Worm (Caenorhabditis elegans): ENCODE data around the gene ubl-1.

ubl-1 gene

ce11 chrIII:3065876-3066509 lies 2.1 kb upstream of the ubl-1 start (continued):
- TF ChIP-seq snpc-4 (tag; optimal IDR thresholded peaks at IDR 0.05) (no peak), unc-62 (GFP tag; optimal IDR thresholded peaks at IDR 0.05 in 1 of 2) (peak in 1 of 2 experiments; percentile 15), unc-62 (tag; optimal IDR thresholded peaks at IDR 0.05) (no peak), nhr-25 (tag; optimal IDR thresholded peaks at IDR 0.05; ENCODE audit: borderline replicate concordance, insufficient read depth) (peak; percentile 39)

ce11 chrIII:3066769-3067168 lies 1.3 kb upstream of the ubl-1 start:
- TF ChIP-seq lin-38 (GFP tag; IDR thresholded peaks at IDR 0.05), result peak; percentile 29
- no peak for TF ChIP-seq daf-12 (tag; optimal IDR thresholded peaks at IDR 0.05)
- TF ChIP-seq daf-16 (GFP tag; optimal IDR thresholded peaks at IDR 0.05), result no peak
- TF ChIP-seq daf-16 (tag; optimal IDR thresholded peaks at IDR 0.05), result no peak
- no peak for TF ChIP-seq F26F4.8 (GFP tag; conservative IDR thresholded peaks at IDR 0.05)
- no peak for TF ChIP-seq hlh-30 (tag; optimal IDR thresholded peaks at IDR 0.05; ENCODE audit: insufficient read depth)

- 0 out of 2 replicates have a peak, but pooled peaks have one; percentile 34 for TF ChIP-seq ctbp-1 (GFP tag; IDR thresholded peaks at IDR 0.05)
- TF ChIP-seq ces-1 (GFP tag; optimal IDR thresholded peaks at IDR 0.05), result no peak
- peak; percentile 80 for TF ChIP-seq lin-38 (GFP tag; IDR thresholded peaks at IDR 0.05)
- TF ChIP-seq tra-1 (GFP tag; IDR thresholded peaks at IDR 0.05), result 0 out of 2 replicates have a peak, but pooled peaks have one; percentile 22
- peak; percentile 55; the same call in 1 of the 2 replicates for TF ChIP-seq arid-1 (GFP tag; conservative IDR thresholded peaks at IDR 0.05)
- TF ChIP-seq dmd-8 (GFP tag; IDR thresholded peaks at IDR 0.05), result 0 out of 2 replicates have a peak, but pooled peaks have one; percentile 17
- TF ChIP-seq mxl-3 (GFP tag; optimal IDR thresholded peaks at IDR 0.05), result no peak
- no peak for TF ChIP-seq nhr-111 (GFP tag; optimal IDR thresholded peaks at IDR 0.05)
- TF ChIP-seq Y48G9A.11 (GFP tag; IDR thresholded peaks at IDR 0.05), result peak; percentile 85
- TF ChIP-seq F49E8.2 (tag; optimal IDR thresholded peaks at IDR 0.05; ENCODE audit: borderline replicate concordance), result peak; percentile 55
- TF ChIP-seq D1046.2 (GFP tag; IDR thresholded peaks at IDR 0.05), result 0 out of 2 replicates have a peak, but pooled peaks have one; percentile 64
- TF ChIP-seq ama-1 (optimal IDR thresholded peaks at IDR 0.05), result peak; percentile 30
- TF ChIP-seq zip-2 (tag; optimal IDR thresholded peaks at IDR 0.05), result no peak
Observed at ce11 chrIII:3069101-3069500, 991 bp downstream of the ubl-1 start.

DNA sequence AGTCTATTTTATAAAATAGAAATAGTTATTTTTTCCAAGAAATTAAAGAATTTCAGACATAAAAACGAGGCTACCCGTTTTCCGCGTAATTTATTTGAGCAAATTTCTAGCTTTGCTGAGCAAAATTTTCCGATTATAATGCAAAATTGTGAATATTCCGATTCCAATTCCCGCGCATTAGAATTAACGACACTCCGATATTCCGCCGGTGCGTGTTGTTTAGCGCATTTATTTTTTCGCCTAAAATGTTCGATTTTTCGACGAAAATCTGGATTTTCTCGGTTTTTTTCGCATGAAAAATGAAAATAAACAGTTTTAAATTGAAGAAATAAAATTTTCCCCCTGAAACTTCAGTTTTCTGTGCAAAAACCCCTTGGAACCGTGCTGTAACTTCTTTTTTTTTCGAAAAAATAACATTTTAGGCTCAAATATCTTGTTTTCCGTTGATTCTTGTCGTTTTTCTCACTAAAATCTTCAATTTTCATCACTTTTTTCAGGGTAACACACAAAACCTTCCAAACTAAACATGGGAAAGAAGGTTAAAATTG lies 2.0 kb downstream of the ubl-1 start, which contains the start of gene H06I04.3:
Gene H06I04.3 (plus strand): TSS at position 498 of the 548 bp plus-strand sequence.
- TF ChIP-seq mdt-29 (GFP tag; IDR thresholded peaks at IDR 0.05) (no peak), sdz-12 (GFP tag; optimal IDR thresholded peaks at IDR 0.05) (no peak), vab-7 (GFP tag; IDR thresholded peaks at IDR 0.05) (no peak), aha-1 (tag) (peak; percentile 47), Y105C5A.15 (GFP tag; IDR thresholded peaks at IDR 0.05) (no peak), Y48G9A.11 (GFP tag; IDR thresholded peaks at IDR 0.05) (peak; percentile 88), lin-38 (GFP tag; IDR thresholded peaks at IDR 0.05) (peak; percentile 55), zfp-3 (GFP tag; conservative IDR thresholded peaks at IDR 0.05) (0 out of 2 replicates have a peak, but pooled peaks have one; percentile 7), skn-1 (tag; optimal IDR thresholded peaks at IDR 0.05) (no peak), nhr-28 (tag; optimal IDR thresholded peaks at IDR 0.05) (no peak), tag-97 (GFP tag; IDR thresholded peaks at IDR 0.05) (no peak), tra-1 (GFP tag; IDR thresholded peaks at IDR 0.05) (no peak), ZK337.2 (GFP tag; IDR thresholded peaks at IDR 0.05) (no peak), ceh-44 (GFP tag; IDR thresholded peaks at IDR 0.05) (no peak), saeg-2 (GFP tag; IDR thresholded peaks at IDR 0.05) (no peak), hif-1 (tag; optimal IDR thresholded peaks at IDR 0.05) (no peak), ceh-62 (tag; optimal IDR thresholded peaks at IDR 0.05) (no peak), rbr-2 (tag; optimal IDR thresholded peaks at IDR 0.05) (no peak), ceh-20 (GFP tag; IDR thresholded peaks at IDR 0.05) (no peak), hlh-11 (tag; optimal IDR thresholded peaks at IDR 0.05) (no peak), attf-4 (tag; optimal IDR thresholded peaks at IDR 0.05) (no peak), daf-16 (GFP tag; optimal IDR thresholded peaks at IDR 0.05) (no peak), daf-16 (tag; optimal IDR thresholded peaks at IDR 0.05) (no peak), zip-11 (GFP tag; IDR thresholded peaks at IDR 0.05) (no peak), ceh-82 (tag; optimal IDR thresholded peaks at IDR 0.05) (no peak), nhr-48 (tag; optimal IDR thresholded peaks at IDR 0.05) (no peak), zip-2 (tag; optimal IDR thresholded peaks at IDR 0.05) (no peak), lir-3 (tag; optimal IDR thresholded peaks at IDR 0.05) (no peak), dpl-1 (GFP tag; optimal IDR thresholded peaks at IDR 0.05) (peak; percentile 77)

All from whole organism, L4 larva.